Worm (Caenorhabditis elegans) whole organism, young adult: ENCODE data around the gene R12B2.13.

Experiments
- B0019.2 ChIP-seq: fragments of 200-800 bp; sonication (Bioruptor generic); conservative IDR thresholded peaks from 2 replicates; pipeline ENCODE4 v1.3.6; 2022; ENCODE audit warnings: missing genetic modification reagents, missing genetic modification characterization, missing compliant biosample characterization
- B0035.1 ChIP-seq: sonication (generic microtip); optimal IDR thresholded peaks from 2 replicates; lab custom pipeline; 2016; ENCODE audit warnings: missing genetic modification characterization, mild to moderate bottlenecking, missing compliant biosample characterization, missing genotype, missing genetic modification reagents
- B0261.1 ChIP-seq: sonication (generic microtip); optimal IDR thresholded peaks from 2 replicates; lab custom pipeline; 2016; ENCODE audit warnings: mild to moderate bottlenecking, missing genetic modification characterization, moderate library complexity, missing compliant biosample characterization
- C06A6.2 ChIP-seq: fragments of 200-800 bp; sonication (Bioruptor generic); conservative IDR thresholded peaks from 2 replicates; pipeline ENCODE4 v1.3.6; 2022; ENCODE audit warnings: missing genetic modification characterization, missing compliant biosample characterization
- F33H1.4 ChIP-seq: fragments of 200-800 bp; sonication (Bioruptor generic); IDR thresholded peaks from 2 replicates; pipeline ENCODE4 v1.3.6; 2022; ENCODE audit warnings: missing genetic modification reagents, missing genetic modification characterization, missing compliant biosample characterization
- F49E8.2 ChIP-seq: sonication (generic microtip); optimal IDR thresholded peaks from 3 replicates; lab custom pipeline; 2017; ENCODE audit warnings: missing genetic modification characterization, mild to moderate bottlenecking, missing compliant biosample characterization, antibody characterized with exemption, moderate library complexity; ENCODE audit not compliant: insufficient read depth
- F52B5.7 ChIP-seq: sonication (generic microtip); optimal IDR thresholded peaks from 2 replicates; lab custom pipeline; 2016; ENCODE audit warnings: mild to moderate bottlenecking, missing genetic modification characterization, missing compliant biosample characterization
- Y53G8AR.9 ChIP-seq: fragments of 200-800 bp; sonication (Bioruptor generic); conservative IDR thresholded peaks from 2 replicates; pipeline ENCODE4 v1.3.6; 2022; ENCODE audit warnings: missing genetic modification reagents, missing genetic modification characterization, missing compliant biosample characterization
- ZK185.1 ChIP-seq: sonication (generic microtip); optimal IDR thresholded peaks from 2 replicates; lab custom pipeline; 2016; ENCODE audit warnings: mild to moderate bottlenecking, missing genetic modification characterization, missing compliant biosample characterization; ENCODE audit not compliant: poor library complexity, severe bottlenecking
- athp-1 ChIP-seq: sonication (generic microtip); optimal IDR thresholded peaks from 2 replicates; lab custom pipeline; 2017; ENCODE audit warnings: mild to moderate bottlenecking, missing genetic modification characterization, missing compliant biosample characterization
- attf-3 ChIP-seq: fragments of 200-800 bp; sonication (Bioruptor generic); conservative IDR thresholded peaks from 2 replicates; pipeline ENCODE4 v1.3.6; 2022; ENCODE audit warnings: missing genetic modification reagents, missing genetic modification characterization, missing compliant biosample characterization
- ccch-3 ChIP-seq: fragments of 200-800 bp; sonication (Bioruptor generic); optimal IDR thresholded peaks from 2 replicates; lab custom pipeline; 2018; ENCODE audit warnings: mild to moderate bottlenecking, missing genetic modification characterization, missing compliant biosample characterization
- ceh-100 ChIP-seq: fragments of 200-800 bp; sonication (Bioruptor generic); IDR thresholded peaks from 2 replicates; pipeline ENCODE4 v1.3.6; 2022; ENCODE audit warnings: missing genetic modification reagents, missing genetic modification characterization, missing compliant biosample characterization
- ceh-79 ChIP-seq: sonication (generic microtip); optimal IDR thresholded peaks from 2 replicates; lab custom pipeline; 2017; ENCODE audit warnings: mild to moderate bottlenecking, missing genetic modification characterization, missing compliant biosample characterization
- chd-7 ChIP-seq: sonication (generic microtip); optimal IDR thresholded peaks from 2 replicates; lab custom pipeline; 2016; ENCODE audit warnings: mild to moderate bottlenecking, missing genetic modification characterization, moderate library complexity, missing compliant biosample characterization
- dpff-1 ChIP-seq: sonication (generic microtip); optimal IDR thresholded peaks from 2 replicates; lab custom pipeline; 2017; ENCODE audit warnings: mild to moderate bottlenecking, missing genetic modification characterization, missing compliant biosample characterization
- egl-18 ChIP-seq: fragments of 200-800 bp; sonication (Bioruptor generic); IDR thresholded peaks from 2 replicates; pipeline ENCODE4 v1.3.6; 2022; ENCODE audit warnings: missing genetic modification reagents, missing genetic modification characterization, missing compliant biosample characterization
- ekl-4 ChIP-seq: fragments of 200-800 bp; sonication (Bioruptor generic); IDR thresholded peaks from 2 replicates; pipeline ENCODE4 v1.3.6; 2022; ENCODE audit warnings: missing genetic modification reagents, missing genetic modification characterization, missing compliant biosample characterization
- ets-4 ChIP-seq: fragments of 200-800 bp; sonication (Bioruptor generic); optimal IDR thresholded peaks from 2 replicates; lab custom pipeline; 2018; ENCODE audit warnings: mild to moderate bottlenecking, missing genetic modification characterization, missing compliant biosample characterization
- him-1 ChIP-seq: sonication (generic microtip); optimal IDR thresholded peaks from 2 replicates; lab custom pipeline; 2016; ENCODE audit warnings: missing genotype, missing genetic modification reagents, missing genetic modification characterization, missing compliant biosample characterization
- hlh-12 ChIP-seq: sonication (generic microtip); optimal IDR thresholded peaks from 2 replicates; lab custom pipeline; 2016; ENCODE audit warnings: missing genetic modification characterization, missing compliant biosample characterization
- hmg-1.2 ChIP-seq: fragments of 200-800 bp; sonication (Bioruptor generic); IDR thresholded peaks from 2 replicates; pipeline ENCODE4 v1.3.6; 2022; ENCODE audit warnings: missing genetic modification reagents, missing genetic modification characterization, missing compliant biosample characterization
- hrde-1 ChIP-seq: sonication (generic microtip); optimal IDR thresholded peaks from 2 replicates; lab custom pipeline; 2016; ENCODE audit warnings: missing genetic modification characterization, mild to moderate bottlenecking, missing compliant biosample characterization, moderate library complexity, missing genotype, missing genetic modification reagents, borderline replicate concordance
- hsf-1 ChIP-seq: fragments of 200-800 bp; sonication (Bioruptor generic); IDR thresholded peaks from 2 replicates; pipeline ENCODE4 v1.3.6; 2022; ENCODE audit warnings: missing genetic modification reagents, missing genetic modification characterization, missing compliant biosample characterization
- let-607 ChIP-seq, 2 experiments: fragments of 200-800 bp in 1 of 2; sonication (Bioruptor generic) in 1 of 2; sonication (generic microtip) in 1 of 2; optimal IDR thresholded peaks; 2 replicates each; lab custom pipeline; 2016 to 2018; ENCODE audit warnings: mild to moderate bottlenecking in 2 of 2, missing compliant biosample characterization in 2 of 2, missing genetic modification characterization in 2 of 2, moderate library complexity in 2 of 2, missing genotype in 1 of 2
- lin-35 ChIP-seq, 3 experiments: fragments of 150-350 bp in 2 of 3; sonication (generic microtip) in 1 of 3; optimal IDR thresholded peaks; 2 replicates each; lab custom pipeline; 2014 to 2018; ENCODE audit warnings: missing biosample characterization in 3 of 3, missing genetic modification characterization in 3 of 3, missing genetic modification reagents in 3 of 3
- lin-40 ChIP-seq: sonication (generic microtip); optimal IDR thresholded peaks from 2 replicates; lab custom pipeline; 2016; ENCODE audit warnings: missing genetic modification characterization, mild to moderate bottlenecking, missing compliant biosample characterization, missing genotype, missing genetic modification reagents
- lsl-1 ChIP-seq: fragments of 200-800 bp; sonication (Bioruptor generic); optimal IDR thresholded peaks from 2 replicates; lab custom pipeline; 2018; ENCODE audit warnings: mild to moderate bottlenecking, missing genetic modification characterization, moderate library complexity, missing compliant biosample characterization
- madf-3 ChIP-seq: fragments of 200-800 bp; sonication (Bioruptor generic); IDR thresholded peaks from 2 replicates; pipeline ENCODE4 v1.3.6; 2022; ENCODE audit warnings: missing genetic modification reagents, missing genetic modification characterization, missing compliant biosample characterization
- madf-6 ChIP-seq: fragments of 200-800 bp; sonication (Bioruptor generic); IDR thresholded peaks from 2 replicates; pipeline ENCODE4 v1.3.6; 2022; ENCODE audit warnings: missing genetic modification reagents, missing genetic modification characterization, missing compliant biosample characterization
- mcd-1 ChIP-seq: fragments of 200-800 bp; sonication (Bioruptor generic); IDR thresholded peaks from 2 replicates; pipeline ENCODE4 v1.3.6; 2022; ENCODE audit warnings: missing genetic modification reagents, missing genetic modification characterization, missing compliant biosample characterization
- mel-28 ChIP-seq: sonication (generic microtip); optimal IDR thresholded peaks from 2 replicates; lab custom pipeline; 2016; ENCODE audit warnings: borderline replicate concordance, mild to moderate bottlenecking, missing genetic modification characterization, missing compliant biosample characterization
- nfya-1 ChIP-seq: sonication (generic microtip); optimal IDR thresholded peaks from 2 replicates; lab custom pipeline; 2017; ENCODE audit warnings: antibody characterized with exemption, missing compliant biosample characterization, missing genetic modification characterization, borderline replicate concordance; ENCODE audit not compliant: insufficient read depth
- nhr-120 ChIP-seq: fragments of 200-800 bp; sonication (Bioruptor generic); IDR thresholded peaks from 2 replicates; pipeline ENCODE4 v1.3.6; 2022; ENCODE audit warnings: missing genetic modification characterization, missing compliant biosample characterization
- pbrm-1 ChIP-seq: fragments of 200-800 bp; sonication (Bioruptor generic); IDR thresholded peaks from 2 replicates; pipeline ENCODE4 v1.3.6; 2022; ENCODE audit warnings: missing genetic modification reagents, missing genetic modification characterization, missing compliant biosample characterization
- pha-4 ChIP-seq: fragments of 150-350 bp; sonication (generic microtip); optimal IDR thresholded peaks from 2 replicates; lab custom pipeline; 2014; ENCODE audit warnings: missing biosample characterization, missing genetic modification reagents, missing genetic modification characterization
- sdz-38 ChIP-seq: sonication (generic microtip); optimal IDR thresholded peaks from 2 replicates; lab custom pipeline; 2016; ENCODE audit warnings: missing genotype, missing genetic modification characterization, missing compliant biosample characterization
- sea-2 ChIP-seq: fragments of 200-800 bp; sonication (Bioruptor generic); IDR thresholded peaks from 2 replicates; pipeline ENCODE4 v1.3.6; 2022; ENCODE audit warnings: missing genetic modification characterization, missing compliant biosample characterization
- tlf-1 ChIP-seq: fragments of 200-800 bp; sonication (Bioruptor generic); optimal IDR thresholded peaks from 2 replicates; lab custom pipeline; 2018; ENCODE audit warnings: mild to moderate bottlenecking, missing genetic modification characterization, missing compliant biosample characterization
- zfh-2 ChIP-seq: fragments of 200-800 bp; sonication (Bioruptor generic); conservative IDR thresholded peaks from 2 replicates; pipeline ENCODE4 v1.3.6; 2022; ENCODE audit warnings: missing genetic modification reagents, missing genetic modification characterization, missing compliant biosample characterization
- ztf-26 ChIP-seq: sonication (generic microtip); optimal IDR thresholded peaks from 2 replicates; lab custom pipeline; 2017; ENCODE audit warnings: missing genetic modification characterization, missing compliant biosample characterization

R12B2.13 gene

DNA sequence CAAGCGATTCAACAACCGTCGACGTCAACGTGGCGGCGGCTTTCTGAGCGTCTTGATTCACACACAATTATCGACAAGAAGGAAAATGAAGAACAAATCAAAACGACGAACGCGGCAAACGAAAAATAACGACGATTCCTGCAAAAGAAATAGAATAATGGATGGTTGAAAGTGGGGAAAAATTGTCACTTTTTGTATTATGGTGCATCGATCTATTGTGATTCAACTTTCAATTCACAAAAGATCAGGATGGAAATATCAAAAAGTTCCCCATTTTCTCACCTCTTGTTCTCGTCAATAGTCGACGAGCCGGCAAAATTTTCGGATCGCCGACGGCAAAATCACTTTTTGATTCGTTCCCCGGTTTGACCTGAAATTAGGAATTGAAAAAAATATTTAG, at the start of gene R12B2.13, which contains the start of gene mdt-15:
TSS of gene R12B2.13 (minus strand) at position 101 of the 400 bp plus-strand sequence.
TSS of gene mdt-15 (minus strand) at position 376 of the 400 bp plus-strand sequence.
- TF ChIP-seq hlh-12 (tag; lab: Kevin White, UChicago) (no peak), pbrm-1 (GFP tag; lab: Robert Waterston, UW) (0 out of 2 replicates have a peak, but pooled peaks have one; percentile 26), B0035.1 (tag; lab: Kevin White, UChicago) (no peak), Y53G8AR.9 (0 out of 2 replicates have a peak, but pooled peaks have one; percentile 41)
- TF ChIP-seq, all 124 proteins: peak for 2

DNA sequence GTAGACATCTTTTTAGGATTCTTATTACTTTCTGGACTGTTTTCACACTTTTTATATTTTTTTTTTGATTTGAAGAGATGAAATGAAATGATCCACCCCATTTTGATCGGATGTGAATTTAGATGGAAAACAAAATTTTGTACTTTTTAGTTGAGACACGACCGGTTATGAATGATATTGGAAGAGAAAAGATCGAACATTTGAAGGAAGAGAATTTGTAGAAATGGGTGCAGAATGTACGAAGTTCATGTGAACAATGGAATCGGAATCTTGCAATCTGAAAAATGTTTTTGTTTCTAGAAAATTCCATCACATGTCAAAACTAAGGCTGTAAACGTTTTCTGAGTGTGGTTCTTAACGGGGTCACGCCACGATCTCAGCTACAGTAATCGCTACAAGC, 49.5 kb upstream of the R12B2.13 start, which contains the start of gene F01F1.14:
TSS of gene F01F1.14 (minus strand) at position 101 of the 400 bp plus-strand sequence.
- TF ChIP-seq F49E8.2 (tag; lab: Kevin White, UChicago) (no peak), F33H1.4 (no peak), ets-4 (no peak), lsl-1 (GFP tag; lab: Kevin White, UChicago) (no peak), ztf-26 (tag; lab: Kevin White, UChicago) (no peak), ZK185.1 (tag; lab: Kevin White, UChicago) (no peak), sea-2 (no peak), zfh-2 (GFP tag; lab: Robert Waterston, UW) (no peak), mel-28 (tag; lab: Kevin White, UChicago) (no peak), ceh-79 (tag; lab: Kevin White, UChicago) (no peak), nhr-120 (GFP tag; lab: Robert Waterston, UW) (no peak), hmg-1.2 (no peak), ceh-100 (GFP tag; lab: Robert Waterston, UW) (no peak), B0019.2 (GFP tag; lab: Robert Waterston, UW) (no peak), C06A6.2 (GFP tag; lab: Robert Waterston, UW) (no peak)
- TF ChIP-seq, all 124 proteins: peak for 0

DNA sequence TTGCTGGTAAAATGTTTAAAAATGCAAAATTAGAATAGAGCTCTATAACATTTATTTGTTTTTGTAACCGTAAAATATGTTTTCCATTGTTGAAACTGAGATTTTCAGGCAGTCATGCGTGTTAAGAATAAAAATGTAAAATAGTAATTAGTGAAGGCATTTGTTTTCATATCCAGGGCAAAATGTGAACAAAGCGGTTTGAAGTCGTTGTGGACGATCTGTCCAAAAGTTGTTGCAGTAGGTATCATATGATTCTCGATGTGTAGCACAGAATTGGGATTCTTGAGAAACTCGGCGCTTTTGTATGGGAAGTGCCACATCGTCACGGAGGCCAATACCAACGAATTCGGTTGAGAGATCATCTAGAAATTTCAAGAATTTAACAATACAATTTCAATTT, 49.0 kb upstream of the R12B2.13 start:
- TF ChIP-seq pha-4 (tag; lab: Kevin White, UChicago) (no peak), him-1 (peak; percentile 25), F52B5.7 (peak; percentile 14), pbrm-1 (GFP tag; lab: Robert Waterston, UW) (0 out of 2 replicates have a peak, but pooled peaks have one; percentile 34), ceh-79 (tag; lab: Kevin White, UChicago) (no peak), athp-1 (tag; lab: Kevin White, UChicago) (peak; percentile 39), mcd-1 (GFP tag; lab: Robert Waterston, UW) (no peak), madf-3 (0 out of 2 replicates have a peak, but pooled peaks have one; percentile 55), ekl-4 (GFP tag; lab: Robert Waterston, UW) (0 out of 2 replicates have a peak, but pooled peaks have one; percentile 28), madf-6 (GFP tag; lab: Robert Waterston, UW) (peak; percentile 57; the same call in 1 of the 2 replicates), egl-18 (GFP tag; lab: Robert Waterston, UW) (no peak), hsf-1 (0 out of 2 replicates have a peak, but pooled peaks have one; percentile 50), hrde-1 (peak; percentile 30)

DNA sequence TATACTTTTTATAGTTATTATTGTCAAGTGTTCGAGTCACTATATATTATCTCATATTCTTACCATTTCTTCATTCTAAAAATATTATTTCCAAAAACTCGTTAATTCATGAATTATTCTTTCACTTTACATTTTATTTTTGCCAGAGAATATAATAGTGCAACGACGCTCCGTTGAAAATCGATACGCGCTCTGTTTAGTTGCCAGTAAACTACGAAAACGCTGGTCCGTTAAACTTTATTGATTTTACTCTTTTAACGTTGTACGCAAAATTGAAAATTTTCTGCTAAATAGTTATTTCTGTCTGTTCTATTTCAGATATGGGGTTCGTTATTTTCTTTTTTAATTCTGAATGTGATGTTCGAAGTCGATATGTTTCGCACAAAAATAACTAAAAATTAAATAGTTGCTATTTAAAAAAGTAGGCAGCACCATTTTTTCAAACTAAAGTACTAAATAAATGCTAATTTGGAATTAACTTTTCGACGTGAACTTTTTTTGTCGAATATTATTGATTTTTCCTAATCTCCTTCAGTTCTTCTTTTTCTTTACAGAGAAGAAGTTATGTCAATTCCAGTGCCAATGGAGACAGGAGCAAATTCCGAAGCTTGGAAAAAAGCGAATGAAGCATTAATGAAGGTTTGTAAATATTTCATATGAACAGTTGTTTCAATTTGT, 46.2 kb upstream of the R12B2.13 start, which contains the start of gene hpo-10:
TSS of gene hpo-10 (plus strand) at position 199 of the 678 bp plus-strand sequence.
- TF ChIP-seq dpff-1 (peak; percentile 31), hsf-1 (0 out of 2 replicates have a peak, but pooled peaks have one; percentile 38), madf-3 (no peak), tlf-1 (GFP tag; lab: Kevin White, UChicago) (no peak), chd-7 (no peak), let-607 (tag; optimal IDR thresholded peaks at IDR 0.05; lab: Kevin White, UChicago) (peak in 1 of 2 experiments; percentile 5), sdz-38 (tag; lab: Kevin White, UChicago) (no peak), F49E8.2 (tag; lab: Kevin White, UChicago) (no peak), nfya-1 (no peak), mcd-1 (GFP tag; lab: Robert Waterston, UW) (peak; percentile 21; the same call in 1 of the 2 replicates), ccch-3 (no peak), madf-6 (GFP tag; lab: Robert Waterston, UW) (peak; percentile 36; the same call in 1 of the 2 replicates), lin-35 (GFP tag; optimal IDR thresholded peaks at IDR 0.05; lab: Kevin White, UChicago) (peak in 1 of 3 experiments; percentile 15), attf-3 (GFP tag; lab: Robert Waterston, UW) (peak; percentile 83), lin-40 (tag; lab: Kevin White, UChicago) (peak; percentile 3), B0261.1 (tag; lab: Kevin White, UChicago) (no peak)
